Worm (Caenorhabditis elegans) whole organism, early embryonic: ENCODE measurements around the gene gmpr-1.
"Not testable (repeated sequence)": the region's sequence is repeated elsewhere in the genome, so short reads cannot be mapped to it uniquely, and the experiment has no call there.

Source experiments
- B0310.2 ChIP-seq: sonication (generic microtip); optimal IDR thresholded peaks from 2 replicates; lab custom pipeline; 2016; ENCODE audit warnings: mild to moderate bottlenecking, missing genetic modification characterization, missing compliant biosample characterization
- F13C5.2 ChIP-seq: sonication (generic microtip); optimal IDR thresholded peaks from 2 replicates; lab custom pipeline; 2017; ENCODE audit warnings: mild to moderate bottlenecking, missing genetic modification characterization, inconsistent platforms, missing compliant biosample characterization
- aly-1 ChIP-seq: sonication (generic microtip); optimal IDR thresholded peaks from 2 replicates; lab custom pipeline; 2016; ENCODE audit warnings: missing genetic modification characterization, missing compliant biosample characterization
- ama-1 ChIP-seq: fragments of 150-350 bp; optimal IDR thresholded peaks from 2 replicates; lab custom pipeline; 2014
- ceh-13 ChIP-seq: fragments of 200-800 bp; sonication (Bioruptor generic); optimal IDR thresholded peaks from 2 replicates; lab custom pipeline; 2018; ENCODE audit warnings: mild to moderate bottlenecking, missing genetic modification characterization, missing compliant biosample characterization
- ceh-36 ChIP-seq: sonication (generic microtip); optimal IDR thresholded peaks from 2 replicates; lab custom pipeline; 2016; ENCODE audit warnings: missing genetic modification characterization, inconsistent platforms, missing compliant biosample characterization
- ets-7 ChIP-seq: sonication (generic microtip); optimal IDR thresholded peaks from 2 replicates; lab custom pipeline; 2016; ENCODE audit warnings: missing genotype, missing genetic modification characterization, missing compliant biosample characterization
- flt-1 ChIP-seq: fragments of 200-800 bp; sonication (Bioruptor generic); IDR thresholded peaks from 2 replicates; pipeline ENCODE4 v1.3.6; 2022; ENCODE audit warnings: missing genetic modification characterization, missing compliant biosample characterization
- hmbx-1 ChIP-seq: sonication (generic microtip); optimal IDR thresholded peaks from 2 replicates; lab custom pipeline; 2016; ENCODE audit warnings: mild to moderate bottlenecking, missing genetic modification characterization, missing compliant biosample characterization
- hmg-4 ChIP-seq: fragments of 200-800 bp; sonication (Bioruptor generic); optimal IDR thresholded peaks from 2 replicates; lab custom pipeline; 2018; ENCODE audit warnings: mild to moderate bottlenecking, missing genetic modification characterization, missing compliant biosample characterization
- hnd-1 ChIP-seq: sonication (generic microtip); optimal IDR thresholded peaks from 2 replicates; lab custom pipeline; 2016; ENCODE audit warnings: missing genetic modification characterization, missing compliant biosample characterization
- pes-1 ChIP-seq: fragments of 200-800 bp; sonication (Bioruptor generic); IDR thresholded peaks from 2 replicates; pipeline ENCODE4 v1.3.6; 2022; ENCODE audit warnings: missing genetic modification reagents, missing genetic modification characterization, missing compliant biosample characterization
- scrt-1 ChIP-seq: fragments of 200-800 bp; sonication (Bioruptor generic); IDR thresholded peaks from 2 replicates; pipeline ENCODE4 v1.3.6; 2022; ENCODE audit warnings: missing genetic modification characterization, missing compliant biosample characterization
- sea-1 ChIP-seq: fragments of 200-800 bp; sonication (Bioruptor generic); conservative IDR thresholded peaks from 2 replicates; pipeline ENCODE4 v1.3.6; 2022; ENCODE audit warnings: missing genetic modification characterization, missing compliant biosample characterization
- tbx-11 ChIP-seq: fragments of 200-800 bp; sonication (Bioruptor generic); IDR thresholded peaks from 2 replicates; pipeline ENCODE4 v1.3.6; 2022; ENCODE audit warnings: missing genetic modification characterization, missing compliant biosample characterization
- tbx-37 ChIP-seq: fragments of 200-800 bp; sonication (Bioruptor generic); conservative IDR thresholded peaks from 2 replicates; pipeline ENCODE4 v1.3.6; 2022; ENCODE audit warnings: missing genetic modification reagents, missing genetic modification characterization, missing compliant biosample characterization
- tra-4 ChIP-seq: sonication (generic microtip); optimal IDR thresholded peaks from 2 replicates; lab custom pipeline; 2017; ENCODE audit warnings: missing genetic modification characterization, missing compliant biosample characterization

The gmpr-1 gene

ce11 chrV:4339479-4339878, 31.7 kb downstream of the gmpr-1 start:
- TF ChIP-seq ama-1 (lab: Kevin White, UChicago) (no peak), hmbx-1 (tag; lab: Kevin White, UChicago) (no peak), tbx-37 (GFP tag; lab: Robert Waterston, UW) (no peak), pes-1 (GFP tag; lab: Robert Waterston, UW) (no peak), B0310.2 (no peak), sea-1 (GFP tag; lab: Robert Waterston, UW) (no peak), tbx-11 (GFP tag; lab: Robert Waterston, UW) (no peak), ceh-36 (tag; lab: Kevin White, UChicago) (no peak), flt-1 (GFP tag; lab: Robert Waterston, UW) (no peak), tra-4 (tag; lab: Kevin White, UChicago) (no peak), F13C5.2 (no peak), hmg-4 (GFP tag; lab: Kevin White, UChicago) (no peak), scrt-1 (GFP tag; lab: Robert Waterston, UW) (no peak)

DNA sequence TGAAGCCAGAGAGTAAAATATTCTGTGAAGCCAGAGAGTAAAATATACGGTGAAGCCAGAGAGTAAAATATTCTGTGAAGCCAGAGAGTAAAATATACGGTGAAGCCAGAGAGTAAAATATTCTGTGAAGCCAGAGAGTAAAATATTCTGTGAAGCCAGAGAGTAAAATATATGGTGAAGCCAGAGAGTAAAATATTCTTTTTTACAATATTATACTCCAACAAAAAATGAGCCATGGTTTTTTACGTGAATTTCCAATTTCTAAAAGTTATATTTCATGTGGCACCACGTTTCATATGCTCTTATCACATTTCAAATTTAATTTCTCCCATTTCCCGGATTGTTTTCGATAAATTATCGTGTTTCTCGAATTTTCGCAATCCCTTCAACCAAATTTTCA, 34.7 kb downstream of the gmpr-1 start, which contains the start of gene irld-1:
Gene irld-1, plus strand, starts transcription at position 301 of the 400 bp plus-strand sequence.
- not testable (repeated sequence) for TF ChIP-seq flt-1 (GFP tag; lab: Robert Waterston, UW); hmg-4 (GFP tag; lab: Kevin White, UChicago); ceh-13 (GFP tag; lab: Kevin White, UChicago)

- peak; percentile 40; the same call in 1 of the 2 replicates for TF ChIP-seq tbx-37 (GFP tag; lab: Robert Waterston, UW)
Measured at ce11 chrV:4333518-4333917, 37.7 kb downstream of the gmpr-1 start.

ce11 chrV:4332450-4332849, 38.7 kb downstream of the gmpr-1 start, which contains the start of gene oac-12:
Gene oac-12, minus strand, starts transcription at chrV:4332550.
- TF ChIP-seq scrt-1 (GFP tag; lab: Robert Waterston, UW) (no peak), aly-1 (tag; lab: Kevin White, UChicago) (no peak), tbx-37 (GFP tag; lab: Robert Waterston, UW) (no peak), ets-7 (tag; lab: Kevin White, UChicago) (no peak), hmbx-1 (tag; lab: Kevin White, UChicago) (no peak), tbx-11 (GFP tag; lab: Robert Waterston, UW) (no peak), ama-1 (lab: Kevin White, UChicago) (no peak), pes-1 (GFP tag; lab: Robert Waterston, UW) (no peak), ceh-36 (tag; lab: Kevin White, UChicago) (no peak), hnd-1 (tag; lab: Kevin White, UChicago) (no peak), tra-4 (tag; lab: Kevin White, UChicago) (no peak), flt-1 (GFP tag; lab: Robert Waterston, UW) (no peak), ceh-13 (GFP tag; lab: Kevin White, UChicago) (no peak), sea-1 (GFP tag; lab: Robert Waterston, UW) (no peak), F13C5.2 (no peak), hmg-4 (GFP tag; lab: Kevin White, UChicago) (no peak)

DNA sequence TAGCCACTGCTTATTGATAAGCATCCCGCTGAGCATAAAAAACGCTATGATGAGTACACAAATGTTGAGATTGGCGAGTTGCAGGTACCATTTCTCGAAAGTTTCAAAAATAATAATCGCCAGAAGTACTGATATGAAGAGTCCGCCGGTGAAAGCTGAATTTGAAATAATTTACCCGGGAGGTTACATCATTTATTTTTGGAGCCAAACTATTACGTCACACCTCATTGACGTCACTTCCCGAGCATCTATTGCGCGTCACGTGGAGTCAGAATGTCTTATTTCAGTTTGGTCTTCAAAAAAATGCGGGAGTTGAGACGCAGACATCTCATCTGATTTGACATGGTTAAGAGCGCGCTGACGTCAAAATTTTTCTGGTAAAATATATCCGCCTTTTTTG, 40.4 kb downstream of the gmpr-1 start:
- no peak for TF ChIP-seq B0310.2
- no peak for TF ChIP-seq aly-1 (tag; lab: Kevin White, UChicago)
- no peak for TF ChIP-seq tbx-37 (GFP tag; lab: Robert Waterston, UW)
- no peak for TF ChIP-seq tra-4 (tag; lab: Kevin White, UChicago)
- TF ChIP-seq hmg-4 (GFP tag; lab: Kevin White, UChicago): no peak
- TF ChIP-seq scrt-1 (GFP tag; lab: Robert Waterston, UW): no peak
- TF ChIP-seq ets-7 (tag; lab: Kevin White, UChicago): no peak
- no peak for TF ChIP-seq pes-1 (GFP tag; lab: Robert Waterston, UW)
- no peak for TF ChIP-seq hnd-1 (tag; lab: Kevin White, UChicago)
- TF ChIP-seq F13C5.2: no peak
- no peak for TF ChIP-seq hmbx-1 (tag; lab: Kevin White, UChicago)

DNA sequence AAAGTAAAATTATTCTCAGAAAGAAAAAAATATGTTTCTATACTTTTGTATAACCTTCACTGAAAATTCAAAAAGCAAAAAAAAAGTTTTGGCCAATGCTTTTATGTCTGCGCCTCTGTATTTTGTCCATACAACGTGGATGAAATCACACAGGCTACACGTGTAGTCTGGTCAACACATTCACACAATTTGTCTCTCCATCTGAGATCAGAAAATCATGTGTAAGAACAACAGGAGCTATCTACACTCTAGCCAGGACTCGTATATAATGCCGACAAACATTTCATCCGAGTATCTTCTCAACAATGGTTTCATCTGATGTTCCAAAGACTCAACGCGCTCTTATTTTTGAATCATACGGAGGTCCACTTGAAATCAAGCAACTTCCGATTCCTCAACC, 44.3 kb downstream of the gmpr-1 start, which contains the start of gene D2063.1:
Gene D2063.1, plus strand, starts transcription at position 281 of the 400 bp plus-strand sequence.
- TF ChIP-seq pes-1 (GFP tag; lab: Robert Waterston, UW): no peak
- TF ChIP-seq hnd-1 (tag; lab: Kevin White, UChicago): no peak
- no peak for TF ChIP-seq tra-4 (tag; lab: Kevin White, UChicago)
- TF ChIP-seq ceh-13 (GFP tag; lab: Kevin White, UChicago): no peak
- no peak for TF ChIP-seq flt-1 (GFP tag; lab: Robert Waterston, UW)
- TF ChIP-seq tbx-37 (GFP tag; lab: Robert Waterston, UW): no peak
- no peak for TF ChIP-seq aly-1 (tag; lab: Kevin White, UChicago)
- no peak for TF ChIP-seq ceh-36 (tag; lab: Kevin White, UChicago)
- no peak for TF ChIP-seq hmg-4 (GFP tag; lab: Kevin White, UChicago)
- TF ChIP-seq ets-7 (tag; lab: Kevin White, UChicago): no peak
- no peak for TF ChIP-seq F13C5.2
- no peak for TF ChIP-seq tbx-11 (GFP tag; lab: Robert Waterston, UW)
- no peak for TF ChIP-seq ama-1 (lab: Kevin White, UChicago)
- TF ChIP-seq B0310.2: no peak
- no peak for TF ChIP-seq scrt-1 (GFP tag; lab: Robert Waterston, UW)
- no peak for TF ChIP-seq sea-1 (GFP tag; lab: Robert Waterston, UW)
- no peak for TF ChIP-seq hmbx-1 (tag; lab: Kevin White, UChicago)

- TF ChIP-seq sea-1 (GFP tag; lab: Robert Waterston, UW) (no peak), ets-7 (tag; lab: Kevin White, UChicago) (no peak), tra-4 (tag; lab: Kevin White, UChicago) (no peak), ceh-13 (GFP tag; lab: Kevin White, UChicago) (no peak), tbx-11 (GFP tag; lab: Robert Waterston, UW) (no peak), aly-1 (tag; lab: Kevin White, UChicago) (no peak), hnd-1 (tag; lab: Kevin White, UChicago) (no peak), tbx-37 (GFP tag; lab: Robert Waterston, UW) (no peak), B0310.2 (no peak), flt-1 (GFP tag; lab: Robert Waterston, UW) (no peak), pes-1 (GFP tag; lab: Robert Waterston, UW) (no peak), ceh-36 (tag; lab: Kevin White, UChicago) (no peak), hmg-4 (GFP tag; lab: Kevin White, UChicago) (no peak), scrt-1 (GFP tag; lab: Robert Waterston, UW) (no peak), hmbx-1 (tag; lab: Kevin White, UChicago) (no peak), ama-1 (lab: Kevin White, UChicago) (no peak), F13C5.2 (no peak)
Measured at ce11 chrV:4325415-4325814, 45.8 kb downstream of the gmpr-1 start, which contains the start of gene nhr-125. Gene nhr-125, minus strand, starts transcription at chrV:4325515.
